Fruit fly (Drosophila melanogaster) whole organism, prepupa: ENCODE measurements around the gene sky.

Experiments used
- Blimp-1 ChIP-seq: fragments of 200-800 bp; sonication (Bioruptor generic); optimal IDR thresholded peaks from 3 replicates; lab custom pipeline; 2017; ENCODE audit warnings: missing biosample characterization, missing genetic modification characterization, mild to moderate bottlenecking, moderate library complexity, missing genetic modification reagents
- CG10631 ChIP-seq: fragments of 200-800 bp; sonication (Bioruptor generic); optimal IDR thresholded peaks from 2 replicates; lab custom pipeline; 2016; ENCODE audit warnings: missing biosample characterization, missing genetic modification characterization
- CG11294 ChIP-seq: fragments of 200-800 bp; sonication (Bioruptor generic); IDR thresholded peaks from 2 replicates; pipeline ENCODE4 v1.3.6; 2022; ENCODE audit warnings: missing biosample characterization, missing genetic modification characterization
- CG11762 ChIP-seq: fragments of 200-800 bp; sonication (Bioruptor generic); optimal IDR thresholded peaks from 3 replicates; lab custom pipeline; 2016; ENCODE audit warnings: missing biosample characterization, missing genetic modification characterization; ENCODE audit not compliant: insufficient read depth
- CG11902 ChIP-seq: fragments of 200-800 bp; sonication (Bioruptor generic); optimal IDR thresholded peaks from 3 replicates; lab custom pipeline; 2016; ENCODE audit warnings: missing biosample characterization, missing genetic modification characterization
- CG15336 ChIP-seq: fragments of 200-800 bp; sonication (Bioruptor generic); IDR thresholded peaks from 2 replicates; pipeline ENCODE4 v1.3.6; 2022; ENCODE audit warnings: missing biosample characterization, missing genetic modification characterization
- CG1621 ChIP-seq: fragments of 200-800 bp; sonication (Bioruptor generic); optimal IDR thresholded peaks from 3 replicates; lab custom pipeline; 2018; ENCODE audit warnings: missing biosample characterization, mild to moderate bottlenecking, missing genetic modification characterization
- CG16779 ChIP-seq: fragments of 200-800 bp; sonication (Bioruptor generic); optimal IDR thresholded peaks from 3 replicates; lab custom pipeline; 2017; ENCODE audit warnings: missing biosample characterization, mild to moderate bottlenecking, missing genetic modification characterization
- CG3032 ChIP-seq: fragments of 200-800 bp; optimal IDR thresholded peaks from 2 replicates; lab custom pipeline; 2019; ENCODE audit warnings: missing biosample characterization, mild to moderate bottlenecking, missing genetic modification characterization, moderate library complexity
- CG31627 ChIP-seq: fragments of 200-800 bp; sonication (Bioruptor generic); optimal IDR thresholded peaks from 3 replicates; lab custom pipeline; 2016; ENCODE audit warnings: missing biosample characterization, missing genetic modification characterization
- CG34406 ChIP-seq: fragments of 200-800 bp; sonication (Bioruptor generic); optimal IDR thresholded peaks from 3 replicates; lab custom pipeline; 2016; ENCODE audit warnings: missing biosample characterization, missing genetic modification characterization
- CG3919 ChIP-seq: fragments of 200-800 bp; sonication (Bioruptor generic); optimal IDR thresholded peaks from 3 replicates; lab custom pipeline; 2016; ENCODE audit warnings: missing biosample characterization, missing genetic modification characterization
- CG4318 ChIP-seq: fragments of 200-800 bp; sonication (Bioruptor generic); optimal IDR thresholded peaks from 3 replicates; lab custom pipeline; 2017; ENCODE audit warnings: missing biosample characterization, mild to moderate bottlenecking, missing genetic modification characterization
- CG6163 ChIP-seq: fragments of 200-800 bp; sonication (Bioruptor generic); IDR thresholded peaks from 3 replicates; pipeline ENCODE4 v1.3.6; 2022; ENCODE audit warnings: missing biosample characterization, missing genetic modification characterization
- CG6276 ChIP-seq: fragments of 200-800 bp; sonication (Bioruptor generic); optimal IDR thresholded peaks from 2 replicates; lab custom pipeline; 2017; ENCODE audit warnings: missing biosample characterization, mild to moderate bottlenecking, missing genetic modification characterization
- CG6792 ChIP-seq: fragments of 200-800 bp; sonication (Bioruptor generic); optimal IDR thresholded peaks from 3 replicates; lab custom pipeline; 2016; ENCODE audit warnings: missing biosample characterization, missing genetic modification characterization
- CG6808 ChIP-seq: fragments of 200-800 bp; sonication (Bioruptor generic); optimal IDR thresholded peaks from 3 replicates; lab custom pipeline; 2017; ENCODE audit warnings: missing biosample characterization, missing genetic modification characterization, mild to moderate bottlenecking, moderate library complexity, missing genetic modification reagents
- CG7368 ChIP-seq: fragments of 200-800 bp; sonication (Bioruptor generic); optimal IDR thresholded peaks from 3 replicates; lab custom pipeline; 2016; ENCODE audit warnings: missing biosample characterization, missing genetic modification characterization
- CG8119 ChIP-seq: fragments of 200-800 bp; sonication (Bioruptor generic); IDR thresholded peaks from 3 replicates; pipeline ENCODE4 v1.3.6; 2022; ENCODE audit warnings: missing biosample characterization, missing genetic modification characterization
- CG8319 ChIP-seq: fragments of 200-800 bp; sonication (Bioruptor generic); optimal IDR thresholded peaks from 3 replicates; lab custom pipeline; 2016; ENCODE audit warnings: missing biosample characterization, missing genetic modification characterization
- CG8632 ChIP-seq: fragments of 200-800 bp; sonication (Bioruptor generic); optimal IDR thresholded peaks from 3 replicates; lab custom pipeline; 2016; ENCODE audit warnings: missing biosample characterization, missing genetic modification characterization
- CG9139 ChIP-seq: fragments of 200-800 bp; sonication (Bioruptor generic); optimal IDR thresholded peaks from 3 replicates; lab custom pipeline; 2017; ENCODE audit warnings: missing biosample characterization, mild to moderate bottlenecking, missing genetic modification characterization
- Eip75B ChIP-seq: fragments of 200-800 bp; sonication (Bioruptor generic); optimal IDR thresholded peaks from 3 replicates; lab custom pipeline; 2016; ENCODE audit warnings: missing biosample characterization, missing genetic modification characterization
- Eip78C ChIP-seq: fragments of 200-800 bp; sonication (Bioruptor generic); peaks from one replicate; lab custom pipeline; 2016; ENCODE audit warnings: missing biosample characterization, missing genetic modification characterization
- Eip93F ChIP-seq: fragments of 200-800 bp; sonication (Bioruptor generic); optimal IDR thresholded peaks from 2 replicates; lab custom pipeline; 2016; ENCODE audit warnings: missing biosample characterization, mild to moderate bottlenecking, missing genetic modification characterization
- Ets21C ChIP-seq: fragments of 200-800 bp; sonication (Bioruptor generic); optimal IDR thresholded peaks from 3 replicates; lab custom pipeline; 2016; ENCODE audit warnings: missing biosample characterization, missing genetic modification characterization
- Ets96B ChIP-seq: fragments of 200-800 bp; optimal IDR thresholded peaks from 2 replicates; lab custom pipeline; 2019; ENCODE audit warnings: missing biosample characterization, mild to moderate bottlenecking, missing genetic modification characterization, moderate library complexity
- Gug ChIP-seq: fragments of 200-800 bp; sonication (Bioruptor generic); IDR thresholded peaks from 2 replicates; pipeline ENCODE4 v1.3.6; 2022; ENCODE audit warnings: missing biosample characterization, missing genetic modification characterization
- Hr38 ChIP-seq: sonication (Bioruptor generic); optimal IDR thresholded peaks from 2 replicates; lab custom pipeline; 2016; ENCODE audit warnings: missing biosample characterization, missing genetic modification characterization
- Hr39 ChIP-seq: fragments of 200-800 bp; sonication (Bioruptor generic); optimal IDR thresholded peaks from 2 replicates; lab custom pipeline; 2016; ENCODE audit warnings: missing biosample characterization, missing genetic modification characterization
- Hr4 ChIP-seq: fragments of 200-800 bp; sonication (Bioruptor generic); optimal IDR thresholded peaks from 3 replicates; lab custom pipeline; 2016; ENCODE audit warnings: missing biosample characterization, missing genetic modification characterization
- Lpt ChIP-seq: fragments of 200-800 bp; sonication (Bioruptor generic); optimal IDR thresholded peaks from 3 replicates; lab custom pipeline; 2016; ENCODE audit warnings: missing biosample characterization, missing genetic modification characterization
- Met ChIP-seq: fragments of 200-800 bp; sonication (Bioruptor generic); optimal IDR thresholded peaks from 3 replicates; lab custom pipeline; 2016; ENCODE audit warnings: missing biosample characterization, missing genetic modification characterization
- OdsH ChIP-seq: fragments of 200-800 bp; sonication (Bioruptor generic); optimal IDR thresholded peaks from 3 replicates; lab custom pipeline; 2016; ENCODE audit warnings: missing biosample characterization, missing genetic modification characterization
- Smox ChIP-seq: fragments of 200-800 bp; sonication (Bioruptor generic); optimal IDR thresholded peaks from 3 replicates; lab custom pipeline; 2016; ENCODE audit warnings: missing biosample characterization, missing genetic modification characterization
- Sox102F ChIP-seq: fragments of 200-800 bp; sonication (Bioruptor generic); optimal IDR thresholded peaks from 2 replicates; lab custom pipeline; 2016; ENCODE audit warnings: missing biosample characterization, mild to moderate bottlenecking, missing genetic modification characterization
- Sox14 ChIP-seq: fragments of 200-800 bp; sonication (Bioruptor generic); optimal IDR thresholded peaks from 3 replicates; lab custom pipeline; 2016; ENCODE audit warnings: missing biosample characterization, missing genetic modification characterization
- Sox15 ChIP-seq: fragments of 200-800 bp; sonication (Bioruptor generic); optimal IDR thresholded peaks from 3 replicates; lab custom pipeline; 2016; ENCODE audit warnings: missing biosample characterization, missing genetic modification characterization
- achi ChIP-seq: fragments of 200-800 bp; sonication (Bioruptor generic); optimal IDR thresholded peaks from 3 replicates; lab custom pipeline; 2016; ENCODE audit warnings: missing biosample characterization, missing genetic modification characterization
- acj6 ChIP-seq: fragments of 200-800 bp; sonication (Bioruptor generic); optimal IDR thresholded peaks from 3 replicates; lab custom pipeline; 2016; ENCODE audit warnings: missing biosample characterization, missing genetic modification characterization
- cyc ChIP-seq: fragments of 200-800 bp; sonication (Bioruptor generic); optimal IDR thresholded peaks from 3 replicates; lab custom pipeline; 2016; ENCODE audit warnings: missing biosample characterization, missing genetic modification characterization
- dsx ChIP-seq: fragments of 200-800 bp; optimal IDR thresholded peaks from 3 replicates; lab custom pipeline; 2019; ENCODE audit warnings: missing biosample characterization, mild to moderate bottlenecking, missing genetic modification characterization, moderate library complexity; ENCODE audit not compliant: poor library complexity, severe bottlenecking
- eg ChIP-seq: fragments of 200-800 bp; sonication (Bioruptor generic); IDR thresholded peaks from 3 replicates; pipeline ENCODE4 v1.3.6; 2022; ENCODE audit warnings: missing biosample characterization, missing genetic modification characterization
- fd59A ChIP-seq: fragments of 200-800 bp; sonication (Bioruptor generic); optimal IDR thresholded peaks from 2 replicates; lab custom pipeline; 2017; ENCODE audit warnings: missing biosample characterization, mild to moderate bottlenecking, missing genetic modification characterization, missing genetic modification reagents
- fd85E ChIP-seq: fragments of 200-800 bp; sonication (Bioruptor generic); optimal IDR thresholded peaks from 3 replicates; lab custom pipeline; 2016; ENCODE audit warnings: missing biosample characterization, missing genetic modification characterization
- fkh ChIP-seq: fragments of 200-800 bp; sonication (Bioruptor generic); optimal IDR thresholded peaks from 3 replicates; lab custom pipeline; 2017; ENCODE audit warnings: missing biosample characterization, mild to moderate bottlenecking, missing genetic modification characterization, moderate library complexity
- pdm3 ChIP-seq: fragments of 200-800 bp; sonication (Bioruptor generic); optimal IDR thresholded peaks from 3 replicates; lab custom pipeline; 2016; ENCODE audit warnings: missing biosample characterization, missing genetic modification characterization
- salr ChIP-seq, 2 experiments: fragments of 200-800 bp; sonication (Bioruptor generic); optimal IDR thresholded peaks; 3 replicates each; lab custom pipeline; 2016 to 2018; ENCODE audit warnings: missing biosample characterization in 2 of 2, missing genetic modification characterization in 2 of 2, mild to moderate bottlenecking in 1 of 2
- spab ChIP-seq: fragments of 200-800 bp; sonication (Bioruptor generic); optimal IDR thresholded peaks from 2 replicates; lab custom pipeline; 2017; ENCODE audit warnings: missing biosample characterization, mild to moderate bottlenecking, missing genetic modification characterization, missing genetic modification reagents
- ss ChIP-seq, 2 experiments: fragments of 200-800 bp; sonication (Bioruptor generic); optimal IDR thresholded peaks; 2 replicates in 1 of 2; 3 replicates in 1 of 2; lab custom pipeline; 2017 to 2018; ENCODE audit warnings: mild to moderate bottlenecking in 2 of 2, missing biosample characterization in 2 of 2, missing genetic modification characterization in 2 of 2, moderate library complexity in 1 of 2
- svp ChIP-seq: fragments of 200-800 bp; sonication (Bioruptor generic); peaks from one replicate; lab custom pipeline; 2016; ENCODE audit warnings: missing biosample characterization, missing genetic modification characterization
- vri ChIP-seq: fragments of 200-800 bp; sonication (Bioruptor generic); optimal IDR thresholded peaks from 3 replicates; lab custom pipeline; 2016; ENCODE audit warnings: missing biosample characterization, mild to moderate bottlenecking, missing genetic modification characterization

Gene sky

dm6 chr2L:20943148-20943547 is 24.4 kb upstream of the sky start:
- TF ChIP-seq Eip78C (GFP tag; lab: Kevin White, UChicago) (peak; percentile 79), cyc (no peak), CG8319 (GFP tag; lab: Kevin White, UChicago) (no peak), Sox15 (GFP tag; lab: Kevin White, UChicago) (no peak), CG15336 (peak; percentile 67), Eip75B (GFP tag; lab: Kevin White, UChicago) (peak; percentile 11), salr (GFP tag; optimal IDR thresholded peaks at IDR 0.05; lab: Kevin White, UChicago) (peak in 1 of 2 experiments; percentile 48), CG9139 (GFP tag; lab: Kevin White, UChicago) (no peak), Gug (GFP tag; lab: Robert Waterston, UW) (peak; percentile 41; the same call in 1 of the 2 replicates), svp (GFP tag; lab: Kevin White, UChicago) (peak; percentile 57), CG4318 (GFP tag; lab: Kevin White, UChicago) (peak; percentile 76), Ets21C (GFP tag; lab: Kevin White, UChicago) (peak; percentile 17), CG34406 (GFP tag; lab: Kevin White, UChicago) (peak; percentile 24), Sox14 (peak; percentile 50), CG6276 (GFP tag; lab: Kevin White, UChicago) (peak; percentile 35), CG6808 (GFP tag; lab: Kevin White, UChicago) (no peak), CG11902 (GFP tag; lab: Kevin White, UChicago) (no peak), spab (GFP tag; lab: Kevin White, UChicago) (peak; percentile 10), Ets96B (no peak), CG11762 (GFP tag; lab: Kevin White, UChicago) (peak; percentile 17), fd85E (no peak), vri (GFP tag; lab: Kevin White, UChicago) (no peak), OdsH (GFP tag; lab: Kevin White, UChicago) (peak; percentile 42), pdm3 (GFP tag; lab: Kevin White, UChicago) (peak; percentile 61), Smox (GFP tag; lab: Kevin White, UChicago) (peak; percentile 23), CG11294 (GFP tag; lab: Robert Waterston, UW) (no peak), acj6 (GFP tag; lab: Kevin White, UChicago) (peak; percentile 52), CG3032 (tag; lab: Kevin White, UChicago) (no peak), achi (GFP tag; lab: Kevin White, UChicago) (peak; percentile 47), fkh (GFP tag; lab: Kevin White, UChicago) (no peak), Met (GFP tag; lab: Kevin White, UChicago) (peak; percentile 38), CG1621 (tag; lab: Kevin White, UChicago) (no peak), Eip93F (GFP tag; lab: Kevin White, UChicago) (no peak), Hr38 (GFP tag; lab: Kevin White, UChicago) (no peak), CG3919 (GFP tag; lab: Kevin White, UChicago) (peak; percentile 42), CG6163 (GFP tag; lab: Robert Waterston, UW) (peak; percentile 46; the same call in 1 of the 3 replicates), CG7368 (GFP tag; lab: Kevin White, UChicago) (peak; percentile 4), Hr4 (GFP tag; lab: Kevin White, UChicago) (peak; percentile 83), fd59A (GFP tag; lab: Kevin White, UChicago) (peak; percentile 15), eg (GFP tag; lab: Robert Waterston, UW) (0 out of 3 replicates have a peak, but pooled peaks have one; percentile 32), CG16779 (tag; lab: Kevin White, UChicago) (peak; percentile 25), CG31627 (peak; percentile 44), CG6792 (peak; percentile 20), Hr39 (GFP tag; lab: Kevin White, UChicago) (no peak), CG8119 (GFP tag; lab: Robert Waterston, UW) (peak; percentile 74), ss (GFP tag; optimal IDR thresholded peaks at IDR 0.05; lab: Kevin White, UChicago) (no peak), CG8632 (GFP tag; lab: Kevin White, UChicago) (peak; percentile 21), CG10631 (GFP tag; lab: Kevin White, UChicago) (peak; percentile 54), Lpt (GFP tag; lab: Kevin White, UChicago) (peak; percentile 6), Blimp-1 (GFP tag; lab: Kevin White, UChicago) (no peak), Sox102F (GFP tag; lab: Kevin White, UChicago) (peak; percentile 21), dsx (GFP tag; lab: Kevin White, UChicago) (no peak)
